Fruit fly (Drosophila melanogaster): Measurements from ENCODE around the gene Brf.

The Brf gene

DNA sequence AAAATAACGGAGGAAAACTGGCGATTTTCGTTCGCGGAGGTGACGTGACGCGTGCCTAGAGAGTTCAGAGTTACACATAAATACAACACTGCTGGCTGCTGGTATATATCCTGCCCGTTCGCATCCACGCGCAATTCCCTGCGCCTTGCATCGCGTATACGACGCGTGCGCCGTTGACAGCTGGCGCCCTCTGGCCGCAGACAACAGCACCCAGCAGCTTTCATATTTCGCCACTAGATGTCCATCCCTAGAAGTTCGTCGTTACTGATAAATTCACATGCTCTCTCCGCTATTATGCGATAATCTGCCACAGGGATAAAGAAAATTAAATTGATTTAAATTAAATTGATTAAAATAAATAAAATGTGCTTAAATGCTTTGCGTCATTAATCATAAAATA is 11.3 kb upstream of the Brf start, which contains the start of gene Sur-8 (continued):
- no peak for TF ChIP-seq Dp (GFP tag; optimal IDR thresholded peaks at IDR 0.05)
- TF ChIP-seq nau (GFP tag; optimal IDR thresholded peaks at IDR 0.05) = peak; percentile 30
- peak; percentile 96 for TF ChIP-seq CG11456 (GFP tag; IDR thresholded peaks at IDR 0.05)
- TF ChIP-seq pros (GFP tag; optimal IDR thresholded peaks at IDR 0.05) = no peak
- peak; percentile 11 for TF ChIP-seq CG31365 (tag; optimal IDR thresholded peaks at IDR 0.05)
- TF ChIP-seq CG3065 (GFP tag; optimal IDR thresholded peaks at IDR 0.05) = no peak
- peak; percentile 25 for TF ChIP-seq wek (GFP tag; optimal IDR thresholded peaks at IDR 0.05)
- peak; percentile 48 for TF ChIP-seq CG12071 (GFP tag; optimal IDR thresholded peaks at IDR 0.05)
- no peak for TF ChIP-seq Usf (GFP tag; optimal IDR thresholded peaks at IDR 0.05)
- no peak for TF ChIP-seq br (optimal IDR thresholded peaks at IDR 0.05)
- TF ChIP-seq CG32767 (GFP tag; IDR thresholded peaks at IDR 0.05) = no peak
- TF ChIP-seq CG34376 (GFP tag; optimal IDR thresholded peaks at IDR 0.05) = peak; percentile 39
- TF ChIP-seq ara (GFP tag; IDR thresholded peaks at IDR 0.05) = no peak
- TF ChIP-seq CG30431 (GFP tag; optimal IDR thresholded peaks at IDR 0.05) = peak; percentile 40
- TF ChIP-seq cg (GFP tag; optimal IDR thresholded peaks at IDR 0.05) = no peak
- no peak for TF ChIP-seq CG2889 (GFP tag; IDR thresholded peaks at IDR 0.05)
- peak; percentile 73 for TF ChIP-seq CG14441 (GFP tag; IDR thresholded peaks at IDR 0.05)
- peak; percentile 12 for TF ChIP-seq odd (GFP tag; optimal IDR thresholded peaks at IDR 0.05)
- peak; percentile 65 for TF ChIP-seq CG16863 (GFP tag; optimal IDR thresholded peaks at IDR 0.05)
- peak; percentile 32 for TF ChIP-seq Lhr (GFP tag; optimal IDR thresholded peaks at IDR 0.05)
- TF ChIP-seq CG14014 (GFP tag; IDR thresholded peaks at IDR 0.05) = peak; percentile 71; the same call in 1 of the 2 replicates
- no peak for TF ChIP-seq Neu2 (GFP tag; optimal IDR thresholded peaks at IDR 0.05; ENCODE audit: borderline replicate concordance)
- TF ChIP-seq CG13123 (GFP tag; optimal IDR thresholded peaks at IDR 0.05) = peak; percentile 38
- no peak for TF ChIP-seq CG2129 (GFP tag; IDR thresholded peaks at IDR 0.05; ENCODE audit: partially characterized antibody)
- 0 out of 3 replicates have a peak, but pooled peaks have one; percentile 39 for TF ChIP-seq CG11560 (tag; IDR thresholded peaks at IDR 0.05)
- TF ChIP-seq CG4282 (GFP tag; optimal IDR thresholded peaks at IDR 0.05) = no peak
- no peak for TF ChIP-seq hbn (GFP tag; IDR thresholded peaks at IDR 0.05; ENCODE audit: partially characterized antibody)
- TF ChIP-seq Vsx1 (GFP tag; optimal IDR thresholded peaks at IDR 0.05) = peak; percentile 3
- TF ChIP-seq fru (optimal IDR thresholded peaks at IDR 0.05) = no peak
- TF ChIP-seq hkb (optimal IDR thresholded peaks at IDR 0.05) = no peak
- TF ChIP-seq hkb (GFP tag; IDR thresholded peaks at IDR 0.05) = peak; percentile 56; the same call in 1 of the 2 replicates
- peak; percentile 39 for TF ChIP-seq maf-S (GFP tag; optimal IDR thresholded peaks at IDR 0.05)
- TF ChIP-seq H2.0 (GFP tag; IDR thresholded peaks at IDR 0.05) = peak; percentile 62
- TF ChIP-seq E2f2 (GFP tag; IDR thresholded peaks at IDR 0.05) = peak; percentile 49; the same call in 1 of the 2 replicates
- no peak for TF ChIP-seq Dll (GFP tag; IDR thresholded peaks at IDR 0.05; ENCODE audit: partially characterized antibody)
- no peak for TF ChIP-seq lbe (GFP tag; optimal IDR thresholded peaks at IDR 0.05)
- TF ChIP-seq cas (GFP tag; IDR thresholded peaks at IDR 0.05) = 0 out of 2 replicates have a peak, but pooled peaks have one; percentile 24
- TF ChIP-seq YL-1 (GFP tag; optimal IDR thresholded peaks at IDR 0.05) = peak; percentile 2
- TF ChIP-seq CG2116 (GFP tag; optimal IDR thresholded peaks at IDR 0.05) = peak; percentile 54
- TF ChIP-seq hb (GFP tag; IDR thresholded peaks at IDR 0.05; ENCODE audit: partially characterized antibody) = no peak
- peak; percentile 87 for TF ChIP-seq slbo (GFP tag; IDR thresholded peaks at IDR 0.05)
- TF ChIP-seq HmgZ (tag; optimal IDR thresholded peaks at IDR 0.05) = peak; percentile 62
- TF ChIP-seq CG30020 (tag; optimal IDR thresholded peaks at IDR 0.05) = no peak
- TF ChIP-seq stwl (tag; optimal IDR thresholded peaks at IDR 0.05) = peak; percentile 49
- TF ChIP-seq CG1832 (GFP tag; optimal IDR thresholded peaks at IDR 0.05) = no peak
- TF ChIP-seq CG11398 (GFP tag; optimal IDR thresholded peaks at IDR 0.05) = peak; percentile 34
- no peak for TF ChIP-seq CG10462 (GFP tag; optimal IDR thresholded peaks at IDR 0.05)
- TF ChIP-seq gro (GFP tag; optimal IDR thresholded peaks at IDR 0.05) = no peak
- peak; percentile 23 for TF ChIP-seq Sry-δ (GFP tag; optimal IDR thresholded peaks at IDR 0.05)
- TF ChIP-seq phol (tag; optimal IDR thresholded peaks at IDR 0.05) = no peak
- peak; percentile 67 for TF ChIP-seq HLH3B (GFP tag; IDR thresholded peaks at IDR 0.05)
- peak; percentile 70 for TF ChIP-seq CG11504 (tag; optimal IDR thresholded peaks at IDR 0.05)
